Fruit fly (Drosophila melanogaster): ENCODE results near the gene CG9692.

dm6 chr3L:16705630-16706029, 857 bp downstream of the CG9692 start:
- no peak for TF ChIP-seq usp (GFP tag; optimal IDR thresholded peaks at IDR 0.05)
- TF ChIP-seq br (GFP tag; optimal IDR thresholded peaks at IDR 0.05): no peak
- TF ChIP-seq Hr78 (GFP tag; optimal IDR thresholded peaks at IDR 0.05): no peak

Measured in whole organism, wandering third instar larva.